Worm (Caenorhabditis elegans) whole organism, L3 larva: ENCODE results near the gene pqn-53.
"Not testable (repeated sequence)": the region's sequence is repeated elsewhere in the genome, so short reads cannot be mapped to it uniquely, and the experiment has no call there.

Experiments used
- aly-2 ChIP-seq: fragments of 150-350 bp; optimal IDR thresholded peaks from 2 replicates; lab custom pipeline; 2014; ENCODE audit warnings: missing biosample characterization, missing genetic modification characterization
- ceh-82 ChIP-seq: fragments of 150-350 bp; optimal IDR thresholded peaks from 2 replicates; lab custom pipeline; 2014; ENCODE audit warnings: missing biosample characterization, missing genetic modification characterization
- elt-2 ChIP-seq: sonication (generic microtip); optimal IDR thresholded peaks from 2 replicates; lab custom pipeline; 2016; ENCODE audit warnings: missing genetic modification reagents, mild to moderate bottlenecking, missing genetic modification characterization, missing compliant biosample characterization
- lsy-12 ChIP-seq: sonication (generic microtip); optimal IDR thresholded peaks from 2 replicates; lab custom pipeline; 2016; ENCODE audit warnings: mild to moderate bottlenecking, missing genetic modification characterization, missing compliant biosample characterization
- pqm-1 ChIP-seq: fragments of 150-350 bp; optimal IDR thresholded peaks from 2 replicates; lab custom pipeline; 2017; ENCODE audit warnings: missing biosample characterization, missing genetic modification characterization, inconsistent platforms
- sea-2 ChIP-seq: fragments of 150-350 bp; sonication (generic microtip); optimal IDR thresholded peaks from 4 replicates; lab custom pipeline; 2014; ENCODE audit warnings: missing biosample characterization, missing genetic modification reagents, missing genetic modification characterization
- skn-1 ChIP-seq: fragments of 150-350 bp; optimal IDR thresholded peaks from 2 replicates; lab custom pipeline; 2014; ENCODE audit warnings: missing biosample characterization, missing genetic modification characterization

pqn-53 gene

ce11 chrV:12020940-12021339 lies 44.3 kb downstream of the pqn-53 start:
- TF ChIP-seq lsy-12 (no peak), elt-2 (peak; percentile 39), sea-2 (GFP tag; lab: Kevin White, UChicago) (no peak), ceh-82 (no peak), pqm-1 (tag; lab: Kevin White, UChicago) (peak; percentile 70)
- TF ChIP-seq, all 47 proteins: peak for 2

ce11 chrV:12020026-12020425 lies 45.2 kb downstream of the pqn-53 start, which contains the start of gene F10C2.3:
Gene F10C2.3 (plus strand): TSS chrV:12020326.
- TF ChIP-seq skn-1 (tag; lab: Kevin White, UChicago); aly-2 (tag; lab: Kevin White, UChicago); elt-2: not testable (repeated sequence)
